Fruit fly (Drosophila melanogaster) whole organism, wandering third instar larva: ENCODE data around the gene eEF2.

ENCODE experiments used
- Abd-B ChIP-seq: fragments of >200 bp; optimal IDR thresholded peaks from 2 replicates; lab custom pipeline; 2017; ENCODE audit warnings: missing biosample characterization, missing genetic modification characterization
- CG32264 ChIP-seq: fragments of 200-800 bp; sonication (Bioruptor generic); optimal IDR thresholded peaks from 2 replicates; lab custom pipeline; 2016; ENCODE audit warnings: missing biosample characterization, missing genetic modification characterization
- CG9705 ChIP-seq: fragments of 200-800 bp; sonication (Bioruptor generic); optimal IDR thresholded peaks from 2 replicates; lab custom pipeline; 2018; ENCODE audit warnings: missing biosample characterization, mild to moderate bottlenecking, missing genetic modification characterization
- CrebA ChIP-seq: fragments of 200-800 bp; sonication (Bioruptor generic); optimal IDR thresholded peaks from 2 replicates; lab custom pipeline; 2016; ENCODE audit warnings: missing biosample characterization, mild to moderate bottlenecking, missing genetic modification characterization, borderline replicate concordance
- Dfd ChIP-seq: fragments of >200 bp; optimal IDR thresholded peaks from 2 replicates; lab custom pipeline; 2017; ENCODE audit warnings: missing biosample characterization, missing genetic modification characterization
- Dif ChIP-seq: fragments of 200-275, 200-300 bp; sonication (Bioruptor generic); optimal IDR thresholded peaks from 2 replicates; lab custom pipeline; 2018; ENCODE audit warnings: missing biosample characterization, missing genetic modification characterization; ENCODE audit not compliant: partially characterized antibody
- GATAd ChIP-seq: sonication (Bioruptor generic); optimal IDR thresholded peaks from 2 replicates; lab custom pipeline; 2016; ENCODE audit warnings: missing biosample characterization, missing genetic modification characterization
- HLH106 ChIP-seq: fragments of 200-800 bp; optimal IDR thresholded peaks from 3 replicates; lab custom pipeline; 2019; ENCODE audit warnings: missing biosample characterization, mild to moderate bottlenecking, missing genetic modification characterization, moderate library complexity
- Hnf4 ChIP-seq: fragments of 200-800 bp; sonication (Bioruptor generic); optimal IDR thresholded peaks from 2 replicates; lab custom pipeline; 2016; ENCODE audit warnings: missing biosample characterization, mild to moderate bottlenecking, missing genetic modification characterization
- Hr78 ChIP-seq: fragments of >200 bp; optimal IDR thresholded peaks from 2 replicates; lab custom pipeline; 2017; ENCODE audit warnings: missing biosample characterization, missing genetic modification characterization
- Hr83 ChIP-seq: fragments of 200-300 bp; sonication (Bioruptor generic); optimal IDR thresholded peaks from 2 replicates; lab custom pipeline; 2016; ENCODE audit warnings: missing biosample characterization, mild to moderate bottlenecking, missing genetic modification characterization, moderate library complexity; ENCODE audit not compliant: poor library complexity, severe bottlenecking
- Jra ChIP-seq: sonication (Bioruptor generic); optimal IDR thresholded peaks from 2 replicates; lab custom pipeline; 2016; ENCODE audit warnings: missing biosample characterization, missing genetic modification characterization
- Mio ChIP-seq: sonication (Bioruptor generic); optimal IDR thresholded peaks from 2 replicates; lab custom pipeline; 2016; ENCODE audit warnings: missing biosample characterization, missing genetic modification characterization
- Myc ChIP-seq: fragments of >200 bp; optimal IDR thresholded peaks from 2 replicates; lab custom pipeline; 2017
- N ChIP-seq: fragments of >200 bp; optimal IDR thresholded peaks from 2 replicates; lab custom pipeline; 2018; ENCODE audit warnings: missing biosample characterization, missing external identifiers, missing genetic modification characterization
- OdsH ChIP-seq: fragments of 200-800 bp; sonication (Bioruptor generic); optimal IDR thresholded peaks from 2 replicates; lab custom pipeline; 2016; ENCODE audit warnings: missing biosample characterization, mild to moderate bottlenecking, missing genetic modification characterization
- Rel ChIP-seq, 2 experiments: fragments of 200-800 bp; sonication (Bioruptor generic) in 1 of 2; optimal IDR thresholded peaks; 2 replicates in 1 of 2; 3 replicates in 1 of 2; lab custom pipeline; 2016 to 2019; ENCODE audit warnings: mild to moderate bottlenecking in 2 of 2, missing biosample characterization in 2 of 2, missing genetic modification characterization in 2 of 2, moderate library complexity in 1 of 2
- Sp1 ChIP-seq: fragments of 200-800 bp; sonication (Bioruptor generic); optimal IDR thresholded peaks from 3 replicates; lab custom pipeline; 2019; ENCODE audit warnings: missing biosample characterization, mild to moderate bottlenecking, missing genetic modification characterization, moderate library complexity
- Vsx2 ChIP-seq: fragments of 200-300, 225-300 bp; sonication (Bioruptor generic); optimal IDR thresholded peaks from 2 replicates; lab custom pipeline; 2018; ENCODE audit warnings: missing biosample characterization, missing genetic modification characterization; ENCODE audit not compliant: partially characterized antibody
- br ChIP-seq: fragments of 200-800 bp; sonication (Bioruptor generic); optimal IDR thresholded peaks from 2 replicates; lab custom pipeline; 2016; ENCODE audit warnings: missing biosample characterization, missing genetic modification characterization
- brk ChIP-seq: fragments of 200-800 bp; sonication (Bioruptor generic); optimal IDR thresholded peaks from 2 replicates; lab custom pipeline; 2016; ENCODE audit warnings: missing biosample characterization, mild to moderate bottlenecking, missing genetic modification characterization
- dl ChIP-seq, 2 experiments: fragments of 175-275, 200-275 bp in 1 of 2; fragments of 200-275 bp in 1 of 2; sonication (Bioruptor generic); optimal IDR thresholded peaks; lab custom pipeline; 2018; ENCODE audit warnings: mild to moderate bottlenecking in 2 of 2, missing biosample characterization in 2 of 2, missing genetic modification characterization in 2 of 2, moderate library complexity in 2 of 2; ENCODE audit not compliant: partially characterized antibody in 2 of 2, insufficient read depth in 1 of 2
- dmrt93B ChIP-seq: fragments of 200-800 bp; sonication (Bioruptor generic); optimal IDR thresholded peaks from 2 replicates; lab custom pipeline; 2018; ENCODE audit warnings: missing biosample characterization, mild to moderate bottlenecking, missing genetic modification characterization
- dsf ChIP-seq: sonication (Bioruptor generic); optimal IDR thresholded peaks from 2 replicates; lab custom pipeline; 2016; ENCODE audit warnings: missing biosample characterization, missing genetic modification characterization, borderline replicate concordance
- ey ChIP-seq: fragments of 200-800 bp; sonication (Bioruptor generic); optimal IDR thresholded peaks from 2 replicates; lab custom pipeline; 2016; ENCODE audit warnings: missing biosample characterization, missing genetic modification characterization
- foxo ChIP-seq, 2 experiments: fragments of 200-800 bp; sonication (Bioruptor generic); optimal IDR thresholded peaks; 2 replicates in 1 of 2; 3 replicates in 1 of 2; lab custom pipeline; 2016 to 2017; ENCODE audit warnings: missing biosample characterization in 2 of 2, missing genetic modification characterization in 2 of 2
- fru ChIP-seq: fragments of 200-800 bp; sonication (Bioruptor generic); optimal IDR thresholded peaks from 3 replicates; lab custom pipeline; 2016; ENCODE audit warnings: missing biosample characterization, mild to moderate bottlenecking, missing genetic modification characterization
- h ChIP-seq: fragments of 200-800 bp; sonication (Bioruptor generic); optimal IDR thresholded peaks from 3 replicates; lab custom pipeline; 2016; ENCODE audit warnings: missing biosample characterization, mild to moderate bottlenecking, missing genetic modification characterization
- jim ChIP-seq: fragments of 175-275, 200-325 bp; sonication (Bioruptor generic); optimal IDR thresholded peaks from 2 replicates; lab custom pipeline; 2016; ENCODE audit warnings: missing biosample characterization, mild to moderate bottlenecking, missing genetic modification characterization
- lola ChIP-seq: fragments of >200 bp; optimal IDR thresholded peaks from 2 replicates; lab custom pipeline; 2017; ENCODE audit warnings: missing biosample characterization, missing genetic modification characterization
- pan ChIP-seq: fragments of >200 bp; optimal IDR thresholded peaks from 2 replicates; lab custom pipeline; 2017
- psq ChIP-seq: fragments of 200-800 bp; sonication (Bioruptor generic); optimal IDR thresholded peaks from 3 replicates; lab custom pipeline; 2017; ENCODE audit warnings: missing biosample characterization, mild to moderate bottlenecking, missing genetic modification characterization, moderate library complexity
- rgr ChIP-seq: fragments of 200-800 bp; sonication (Bioruptor generic); optimal IDR thresholded peaks from 3 replicates; lab custom pipeline; 2016; ENCODE audit warnings: missing biosample characterization, mild to moderate bottlenecking, missing genetic modification characterization
- sage ChIP-seq: fragments of 200-800 bp; sonication (Bioruptor generic); optimal IDR thresholded peaks from 2 replicates; lab custom pipeline; 2016; ENCODE audit warnings: missing biosample characterization, mild to moderate bottlenecking, missing genetic modification characterization
- sv ChIP-seq: fragments of 200-800 bp; sonication (Bioruptor generic); optimal IDR thresholded peaks from 3 replicates; lab custom pipeline; 2016; ENCODE audit warnings: missing biosample characterization, missing genetic modification characterization
- tai ChIP-seq: sonication (Bioruptor generic); optimal IDR thresholded peaks from 2 replicates; lab custom pipeline; 2016; ENCODE audit warnings: missing biosample characterization, missing genetic modification characterization
- usp ChIP-seq: fragments of >200 bp; optimal IDR thresholded peaks from 2 replicates; lab custom pipeline; 2017; ENCODE audit warnings: missing biosample characterization, missing genetic modification characterization
- woc ChIP-seq: sonication (Bioruptor generic); optimal IDR thresholded peaks from 2 replicates; lab custom pipeline; 2016; ENCODE audit warnings: missing biosample characterization, mild to moderate bottlenecking, missing genetic modification characterization

The eEF2 gene

DNA sequence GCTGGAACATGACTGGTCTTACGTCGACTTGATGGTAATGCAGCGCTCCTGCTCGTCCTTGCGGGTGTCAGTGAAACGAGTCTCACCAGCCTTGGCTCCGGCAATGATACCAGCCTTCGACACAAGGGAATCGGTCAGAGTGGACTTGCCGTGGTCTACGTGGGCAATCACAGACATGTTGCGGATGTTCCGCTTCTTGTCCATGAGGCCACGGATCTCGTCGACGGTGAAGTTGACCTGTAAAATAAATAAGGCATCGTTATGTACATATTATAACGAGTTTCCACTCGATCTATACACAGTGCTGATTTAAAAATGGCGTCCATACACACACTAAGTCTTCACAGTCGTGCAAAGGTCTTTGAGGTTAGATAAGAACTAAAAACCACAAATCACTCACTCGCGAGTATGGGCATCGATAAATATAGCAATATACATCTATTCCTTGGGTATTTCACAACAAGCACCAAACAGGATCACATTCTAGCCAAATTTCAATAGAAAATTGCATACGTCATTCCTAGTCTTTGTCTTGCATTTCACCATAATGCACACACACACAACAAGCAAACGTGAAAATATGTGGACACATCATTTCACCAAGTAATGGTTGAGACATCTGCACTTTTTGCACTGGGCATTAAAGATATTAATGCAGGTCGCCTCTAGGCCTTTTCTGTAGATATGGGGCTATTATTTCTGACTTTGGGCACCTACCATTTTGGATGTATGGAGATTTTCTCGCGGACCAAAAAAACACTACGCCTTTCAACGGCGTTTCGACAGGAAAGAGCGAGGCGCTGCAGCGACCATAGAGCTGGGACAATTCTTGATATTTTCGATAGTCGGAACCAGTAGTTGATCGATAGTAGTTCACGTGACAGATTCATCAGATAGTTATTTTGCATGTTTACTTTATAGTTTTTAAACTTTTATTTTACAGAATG, at the start of gene eEF2:
Gene eEF2, minus strand, starts transcription at position 843 of the 947 bp plus-strand sequence.
- TF ChIP-seq Mio (GFP tag; lab: Kevin White, UChicago): no peak
- peak; percentile 61 for TF ChIP-seq Jra (GFP tag; lab: Kevin White, UChicago)
- TF ChIP-seq HLH106: peak; percentile 62
- peak; percentile 48 for TF ChIP-seq Dif (GFP tag; lab: Kevin White, UChicago)
- TF ChIP-seq CrebA (GFP tag; lab: Kevin White, UChicago): peak; percentile 14
- TF ChIP-seq woc (GFP tag; lab: Kevin White, UChicago): peak; percentile 43
- TF ChIP-seq foxo (GFP tag; optimal IDR thresholded peaks at IDR 0.05; lab: Kevin White, UChicago): peak in 1 of 2 experiments; percentile 65
- peak; percentile 43 for TF ChIP-seq CG32264
- TF ChIP-seq br: peak; percentile 78
- peak; percentile 57 for TF ChIP-seq Vsx2 (GFP tag; lab: Kevin White, UChicago)
- peak; percentile 75 for TF ChIP-seq sv
- TF ChIP-seq dsf: peak; percentile 41
- no peak for TF ChIP-seq dl (GFP tag; optimal IDR thresholded peaks at IDR 0.05; lab: Kevin White, UChicago; ENCODE audit: insufficient read depth in 1 of 2, partially characterized antibody in 2 of 2)
- peak; percentile 45 for TF ChIP-seq psq (GFP tag; lab: Kevin White, UChicago)
- peak; percentile 68 for TF ChIP-seq Hnf4 (GFP tag; lab: Kevin White, UChicago)
- peak; percentile 62 for TF ChIP-seq CG9705 (GFP tag; lab: Kevin White, UChicago)
- TF ChIP-seq lola (GFP tag; lab: Kevin White, UChicago): no peak
- peak; percentile 12 for TF ChIP-seq tai (GFP tag; lab: Kevin White, UChicago)
- TF ChIP-seq dmrt93B (GFP tag; lab: Kevin White, UChicago): peak; percentile 53
- peak; percentile 73 for TF ChIP-seq Hr83 (GFP tag; lab: Kevin White, UChicago)
- TF ChIP-seq Dfd (GFP tag; lab: Kevin White, UChicago): no peak
- TF ChIP-seq rgr (GFP tag; lab: Kevin White, UChicago): peak; percentile 87
- TF ChIP-seq Hr78: no peak
- TF ChIP-seq Abd-B (GFP tag; lab: Kevin White, UChicago): no peak
- peak; percentile 66 for TF ChIP-seq Myc
- no peak for TF ChIP-seq pan (lab: Kevin White, UChicago)
- no peak for TF ChIP-seq jim (GFP tag; lab: Kevin White, UChicago)
- no peak for TF ChIP-seq GATAd (GFP tag; lab: Kevin White, UChicago)
- peak; percentile 33 for TF ChIP-seq brk
- TF ChIP-seq sage (GFP tag; lab: Kevin White, UChicago): peak; percentile 59
- TF ChIP-seq OdsH (GFP tag; lab: Kevin White, UChicago): peak; percentile 63
- no peak for TF ChIP-seq Rel (GFP tag; optimal IDR thresholded peaks at IDR 0.05; lab: Kevin White, UChicago)
- no peak for TF ChIP-seq Rel (tag; optimal IDR thresholded peaks at IDR 0.05; lab: Kevin White, UChicago)
- TF ChIP-seq fru (GFP tag; lab: Kevin White, UChicago): peak; percentile 67
- TF ChIP-seq usp (GFP tag; lab: Kevin White, UChicago): no peak
- peak; percentile 67 for TF ChIP-seq h
- no peak for TF ChIP-seq N (GFP tag; lab: Kevin White, UChicago)
- TF ChIP-seq Sp1 (GFP tag; lab: Kevin White, UChicago): peak; percentile 81
- peak; percentile 22 for TF ChIP-seq ey (GFP tag; lab: Kevin White, UChicago)

- TF ChIP-seq Dfd (GFP tag; lab: Kevin White, UChicago) (peak; percentile 93), lola (GFP tag; lab: Kevin White, UChicago) (no peak), Myc (no peak)
These were observed 44.1 kb upstream of the eEF2 start for dm6 chr2L:21726097-21726496.
